Fruit fly (Drosophila melanogaster) whole organism, wandering third instar larva: ENCODE results near the gene CG3285.
A peak's percentile ranks its signal among the peaks of the same experiment; 100 is the strongest.

ENCODE experiments used
- Abd-B ChIP-seq: fragments of >200 bp; optimal IDR thresholded peaks from 2 replicates; lab custom pipeline; 2017; ENCODE audit warnings: missing biosample characterization, missing genetic modification characterization
- CG32264 ChIP-seq: fragments of 200-800 bp; sonication (Bioruptor generic); optimal IDR thresholded peaks from 2 replicates; lab custom pipeline; 2016; ENCODE audit warnings: missing biosample characterization, missing genetic modification characterization
- CG9705 ChIP-seq: fragments of 200-800 bp; sonication (Bioruptor generic); optimal IDR thresholded peaks from 2 replicates; lab custom pipeline; 2018; ENCODE audit warnings: missing biosample characterization, mild to moderate bottlenecking, missing genetic modification characterization
- Dfd ChIP-seq: fragments of >200 bp; optimal IDR thresholded peaks from 2 replicates; lab custom pipeline; 2017; ENCODE audit warnings: missing biosample characterization, missing genetic modification characterization
- HLH106 ChIP-seq: fragments of 200-800 bp; optimal IDR thresholded peaks from 3 replicates; lab custom pipeline; 2019; ENCODE audit warnings: missing biosample characterization, mild to moderate bottlenecking, missing genetic modification characterization, moderate library complexity
- Hnf4 ChIP-seq: fragments of 200-800 bp; sonication (Bioruptor generic); optimal IDR thresholded peaks from 2 replicates; lab custom pipeline; 2016; ENCODE audit warnings: missing biosample characterization, mild to moderate bottlenecking, missing genetic modification characterization
- Hr78 ChIP-seq: fragments of >200 bp; optimal IDR thresholded peaks from 2 replicates; lab custom pipeline; 2017; ENCODE audit warnings: missing biosample characterization, missing genetic modification characterization
- Hr83 ChIP-seq: fragments of 200-300 bp; sonication (Bioruptor generic); optimal IDR thresholded peaks from 2 replicates; lab custom pipeline; 2016; ENCODE audit warnings: missing biosample characterization, mild to moderate bottlenecking, missing genetic modification characterization, moderate library complexity; ENCODE audit not compliant: poor library complexity, severe bottlenecking
- Jra ChIP-seq: sonication (Bioruptor generic); optimal IDR thresholded peaks from 2 replicates; lab custom pipeline; 2016; ENCODE audit warnings: missing biosample characterization, missing genetic modification characterization
- Mio ChIP-seq: sonication (Bioruptor generic); optimal IDR thresholded peaks from 2 replicates; lab custom pipeline; 2016; ENCODE audit warnings: missing biosample characterization, missing genetic modification characterization
- Myc ChIP-seq: fragments of >200 bp; optimal IDR thresholded peaks from 2 replicates; lab custom pipeline; 2017
- N ChIP-seq: fragments of >200 bp; optimal IDR thresholded peaks from 2 replicates; lab custom pipeline; 2018; ENCODE audit warnings: missing biosample characterization, missing external identifiers, missing genetic modification characterization
- OdsH ChIP-seq: fragments of 200-800 bp; sonication (Bioruptor generic); optimal IDR thresholded peaks from 2 replicates; lab custom pipeline; 2016; ENCODE audit warnings: missing biosample characterization, mild to moderate bottlenecking, missing genetic modification characterization
- Rel ChIP-seq, 2 experiments: fragments of 200-800 bp; sonication (Bioruptor generic) in 1 of 2; optimal IDR thresholded peaks; 2 replicates in 1 of 2; 3 replicates in 1 of 2; lab custom pipeline; 2016 to 2019; ENCODE audit warnings: mild to moderate bottlenecking in 2 of 2, missing biosample characterization in 2 of 2, missing genetic modification characterization in 2 of 2, moderate library complexity in 1 of 2
- Sp1 ChIP-seq: fragments of 200-800 bp; sonication (Bioruptor generic); optimal IDR thresholded peaks from 3 replicates; lab custom pipeline; 2019; ENCODE audit warnings: missing biosample characterization, mild to moderate bottlenecking, missing genetic modification characterization, moderate library complexity
- br ChIP-seq: fragments of 200-800 bp; sonication (Bioruptor generic); optimal IDR thresholded peaks from 2 replicates; lab custom pipeline; 2016; ENCODE audit warnings: missing biosample characterization, missing genetic modification characterization
- brk ChIP-seq: fragments of 200-800 bp; sonication (Bioruptor generic); optimal IDR thresholded peaks from 2 replicates; lab custom pipeline; 2016; ENCODE audit warnings: missing biosample characterization, mild to moderate bottlenecking, missing genetic modification characterization
- dl ChIP-seq, 2 experiments: fragments of 175-275, 200-275 bp in 1 of 2; fragments of 200-275 bp in 1 of 2; sonication (Bioruptor generic); optimal IDR thresholded peaks; lab custom pipeline; 2018; ENCODE audit warnings: mild to moderate bottlenecking in 2 of 2, missing biosample characterization in 2 of 2, missing genetic modification characterization in 2 of 2, moderate library complexity in 2 of 2; ENCODE audit not compliant: partially characterized antibody in 2 of 2, insufficient read depth in 1 of 2
- dmrt93B ChIP-seq: fragments of 200-800 bp; sonication (Bioruptor generic); optimal IDR thresholded peaks from 2 replicates; lab custom pipeline; 2018; ENCODE audit warnings: missing biosample characterization, mild to moderate bottlenecking, missing genetic modification characterization
- dsf ChIP-seq: sonication (Bioruptor generic); optimal IDR thresholded peaks from 2 replicates; lab custom pipeline; 2016; ENCODE audit warnings: missing biosample characterization, missing genetic modification characterization, borderline replicate concordance
- ey ChIP-seq: fragments of 200-800 bp; sonication (Bioruptor generic); optimal IDR thresholded peaks from 2 replicates; lab custom pipeline; 2016; ENCODE audit warnings: missing biosample characterization, missing genetic modification characterization
- foxo ChIP-seq, 2 experiments: fragments of 200-800 bp; sonication (Bioruptor generic); optimal IDR thresholded peaks; 2 replicates in 1 of 2; 3 replicates in 1 of 2; lab custom pipeline; 2016 to 2017; ENCODE audit warnings: missing biosample characterization in 2 of 2, missing genetic modification characterization in 2 of 2
- fru ChIP-seq: fragments of 200-800 bp; sonication (Bioruptor generic); optimal IDR thresholded peaks from 3 replicates; lab custom pipeline; 2016; ENCODE audit warnings: missing biosample characterization, mild to moderate bottlenecking, missing genetic modification characterization
- h ChIP-seq: fragments of 200-800 bp; sonication (Bioruptor generic); optimal IDR thresholded peaks from 3 replicates; lab custom pipeline; 2016; ENCODE audit warnings: missing biosample characterization, mild to moderate bottlenecking, missing genetic modification characterization
- jim ChIP-seq: fragments of 175-275, 200-325 bp; sonication (Bioruptor generic); optimal IDR thresholded peaks from 2 replicates; lab custom pipeline; 2016; ENCODE audit warnings: missing biosample characterization, mild to moderate bottlenecking, missing genetic modification characterization
- lola ChIP-seq: fragments of >200 bp; optimal IDR thresholded peaks from 2 replicates; lab custom pipeline; 2017; ENCODE audit warnings: missing biosample characterization, missing genetic modification characterization
- pan ChIP-seq: fragments of >200 bp; optimal IDR thresholded peaks from 2 replicates; lab custom pipeline; 2017
- psq ChIP-seq: fragments of 200-800 bp; sonication (Bioruptor generic); optimal IDR thresholded peaks from 3 replicates; lab custom pipeline; 2017; ENCODE audit warnings: missing biosample characterization, mild to moderate bottlenecking, missing genetic modification characterization, moderate library complexity
- rgr ChIP-seq: fragments of 200-800 bp; sonication (Bioruptor generic); optimal IDR thresholded peaks from 3 replicates; lab custom pipeline; 2016; ENCODE audit warnings: missing biosample characterization, mild to moderate bottlenecking, missing genetic modification characterization
- sage ChIP-seq: fragments of 200-800 bp; sonication (Bioruptor generic); optimal IDR thresholded peaks from 2 replicates; lab custom pipeline; 2016; ENCODE audit warnings: missing biosample characterization, mild to moderate bottlenecking, missing genetic modification characterization
- sv ChIP-seq: fragments of 200-800 bp; sonication (Bioruptor generic); optimal IDR thresholded peaks from 3 replicates; lab custom pipeline; 2016; ENCODE audit warnings: missing biosample characterization, missing genetic modification characterization
- woc ChIP-seq: sonication (Bioruptor generic); optimal IDR thresholded peaks from 2 replicates; lab custom pipeline; 2016; ENCODE audit warnings: missing biosample characterization, mild to moderate bottlenecking, missing genetic modification characterization

CG3285 gene

DNA sequence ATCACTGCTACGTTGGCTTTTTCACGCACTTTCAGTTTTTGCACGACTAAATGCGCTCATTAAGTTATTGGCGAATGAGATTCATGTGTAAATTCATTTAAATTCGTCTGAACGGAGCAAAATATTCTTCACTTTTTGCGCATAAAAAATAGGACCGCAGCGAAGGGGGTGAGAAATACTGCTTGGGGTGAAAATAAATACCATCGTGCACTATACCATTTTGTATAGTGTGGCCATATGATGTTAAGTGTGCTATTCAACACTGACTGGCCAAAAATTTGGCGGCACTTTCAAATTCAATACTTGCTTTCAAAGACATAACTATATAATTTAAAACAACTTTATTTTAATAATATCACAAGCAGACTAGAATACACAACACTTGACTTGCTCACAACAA lies 42.5 kb downstream of the CG3285 start, which contains the start of gene GramD1B (continued):
- TF ChIP-seq Hr83 (GFP tag; lab: Kevin White, UChicago): no peak
- TF ChIP-seq Hnf4: peak; percentile 52
- TF ChIP-seq, all 38 proteins: peak for 8

DNA sequence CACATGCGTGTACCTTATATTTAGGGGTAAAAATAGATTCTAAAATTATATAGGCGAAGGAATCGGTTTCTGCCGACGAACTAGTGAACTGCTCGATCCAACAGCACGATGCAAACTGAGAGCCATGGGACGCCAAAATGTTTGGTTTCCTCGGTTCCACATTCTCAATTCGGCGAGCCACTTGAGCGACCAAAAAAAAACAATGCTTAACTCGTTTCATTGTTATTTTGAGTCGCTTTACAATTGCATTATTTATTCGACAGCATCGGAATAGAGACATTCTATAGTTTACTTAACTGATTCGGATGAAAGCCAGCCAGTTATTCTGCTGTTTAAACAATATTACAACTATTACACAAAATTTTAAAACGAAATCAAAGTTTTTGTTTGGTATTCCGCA lies 44.9 kb downstream of the CG3285 start, which contains the start of gene CG15412:
Gene CG15412, minus strand, starts transcription at position 101 of the 400 bp plus-strand sequence.
- TF ChIP-seq foxo (GFP tag; optimal IDR thresholded peaks at IDR 0.05; lab: Kevin White, UChicago) (no peak), brk (GFP tag; lab: Kevin White, UChicago) (no peak), psq (GFP tag; lab: Kevin White, UChicago) (no peak), HLH106 (no peak), br (GFP tag; lab: Kevin White, UChicago) (no peak), Dfd (GFP tag; lab: Kevin White, UChicago) (no peak), CG32264 (no peak), Myc (lab: Kevin White, UChicago) (no peak), Sp1 (GFP tag; lab: Kevin White, UChicago) (no peak), ey (GFP tag; lab: Kevin White, UChicago) (no peak)

DNA sequence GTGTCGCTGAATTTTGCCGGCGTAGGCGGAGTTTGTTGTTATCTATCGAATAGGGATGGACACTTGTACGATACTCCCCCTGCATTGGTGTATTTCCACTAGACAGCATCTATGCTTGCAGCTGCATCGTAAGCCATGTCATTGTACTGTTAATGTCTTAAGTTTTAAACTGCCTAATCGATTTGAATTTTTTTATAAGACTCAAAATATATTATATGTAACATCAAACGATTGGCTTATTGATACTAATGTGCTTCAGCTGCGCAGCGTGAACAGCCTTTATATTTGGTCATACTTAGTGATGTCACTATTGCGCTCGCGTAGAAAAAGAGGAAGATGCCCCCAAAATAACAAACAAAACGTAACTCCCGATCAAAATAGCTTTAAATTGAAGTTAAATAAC lies 46.0 kb downstream of the CG3285 start, which contains the start of the genes CG9662 and Ptpa:
Gene CG9662, minus strand, starts transcription at position 54 of the 403 bp plus-strand sequence.
Gene Ptpa, plus strand, starts transcription at position 319 of the 403 bp plus-strand sequence.
- TF ChIP-seq psq (GFP tag; lab: Kevin White, UChicago): peak; percentile 38
- TF ChIP-seq jim (GFP tag; lab: Kevin White, UChicago): peak; percentile 0
- peak; percentile 42 for TF ChIP-seq OdsH (GFP tag; lab: Kevin White, UChicago)
- peak; percentile 9 for TF ChIP-seq Hr83 (GFP tag; lab: Kevin White, UChicago)
- peak; percentile 59 for TF ChIP-seq CG9705 (GFP tag; lab: Kevin White, UChicago)
- TF ChIP-seq Myc (lab: Kevin White, UChicago): peak; percentile 29
- peak; percentile 53 for TF ChIP-seq Jra (GFP tag; lab: Kevin White, UChicago)
- peak; percentile 77 for TF ChIP-seq HLH106
- TF ChIP-seq Rel (GFP tag; optimal IDR thresholded peaks at IDR 0.05; lab: Kevin White, UChicago): no peak
- TF ChIP-seq Rel (tag; optimal IDR thresholded peaks at IDR 0.05; lab: Kevin White, UChicago): peak; percentile 53
- TF ChIP-seq dsf (GFP tag; lab: Kevin White, UChicago): peak; percentile 38
- no peak for TF ChIP-seq pan (lab: Kevin White, UChicago)
- peak; percentile 82 for TF ChIP-seq Hnf4
- no peak for TF ChIP-seq lola (GFP tag; lab: Kevin White, UChicago)
- peak in 1 of 2 experiments; percentile 81 for TF ChIP-seq foxo (GFP tag; optimal IDR thresholded peaks at IDR 0.05; lab: Kevin White, UChicago)
- TF ChIP-seq fru (GFP tag; lab: Kevin White, UChicago): peak; percentile 72
- TF ChIP-seq brk (GFP tag; lab: Kevin White, UChicago): no peak
- TF ChIP-seq Mio: no peak
- TF ChIP-seq Hr78: no peak
- no peak for TF ChIP-seq N (GFP tag; lab: Kevin White, UChicago)
- TF ChIP-seq dl (GFP tag; optimal IDR thresholded peaks at IDR 0.05; lab: Kevin White, UChicago; ENCODE audit: insufficient read depth in 1 of 2, partially characterized antibody in 2 of 2): no peak
- TF ChIP-seq dmrt93B (GFP tag; lab: Kevin White, UChicago): peak; percentile 64
- peak; percentile 79 for TF ChIP-seq woc
- TF ChIP-seq Sp1 (GFP tag; lab: Kevin White, UChicago): peak; percentile 63
- TF ChIP-seq rgr: peak; percentile 73
- TF ChIP-seq sage (GFP tag; lab: Kevin White, UChicago): no peak
- TF ChIP-seq Abd-B (GFP tag; lab: Kevin White, UChicago): no peak
- TF ChIP-seq br (GFP tag; lab: Kevin White, UChicago): peak; percentile 54
- TF ChIP-seq h (GFP tag; lab: Kevin White, UChicago): peak; percentile 71
- peak; percentile 58 for TF ChIP-seq CG32264
- peak; percentile 46 for TF ChIP-seq sv (GFP tag; lab: Kevin White, UChicago)
- TF ChIP-seq ey (GFP tag; lab: Kevin White, UChicago): peak; percentile 79
